Worm (Caenorhabditis elegans) whole organism, L3 larva: ENCODE results near the gene C06G4.6.

Source experiments
- R02D3.7 ChIP-seq: fragments of 150-350 bp; optimal IDR thresholded peaks from 2 replicates; lab custom pipeline; 2014; ENCODE audit warnings: missing biosample characterization, missing genetic modification characterization
- ama-1 ChIP-seq: fragments of 150-350 bp; optimal IDR thresholded peaks from 2 replicates; lab custom pipeline; 2018
- daf-12 ChIP-seq: fragments of 150-350 bp; optimal IDR thresholded peaks from 2 replicates; lab custom pipeline; 2014; ENCODE audit warnings: missing biosample characterization, missing genetic modification reagents, missing genetic modification characterization
- elt-1 ChIP-seq: fragments of 150-350 bp; optimal IDR thresholded peaks from 2 replicates; lab custom pipeline; 2014; ENCODE audit warnings: missing biosample characterization, missing genetic modification characterization
- fkh-10 ChIP-seq: sonication (generic microtip); optimal IDR thresholded peaks from 2 replicates; lab custom pipeline; 2017; ENCODE audit warnings: missing biosample characterization, missing genetic modification reagents, missing genetic modification characterization
- hmg-11 ChIP-seq: sonication (generic microtip); optimal IDR thresholded peaks from 2 replicates; lab custom pipeline; 2016; ENCODE audit warnings: missing genetic modification characterization, missing compliant biosample characterization
- lin-39 ChIP-seq: fragments of 150-350 bp; optimal IDR thresholded peaks from 2 replicates; lab custom pipeline; 2018; ENCODE audit warnings: missing biosample characterization, missing genetic modification reagents, missing genetic modification characterization
- nhr-12 ChIP-seq: fragments of 150-350 bp; optimal IDR thresholded peaks from 2 replicates; lab custom pipeline; 2014; ENCODE audit warnings: missing biosample characterization, missing genetic modification characterization
- nhr-28 ChIP-seq: fragments of 150-350 bp; optimal IDR thresholded peaks from 2 replicates; lab custom pipeline; 2014; ENCODE audit warnings: missing biosample characterization, missing genetic modification characterization
- nhr-67 ChIP-seq: fragments of 150-350 bp; optimal IDR thresholded peaks from 2 replicates; lab custom pipeline; 2014; ENCODE audit warnings: missing biosample characterization, missing genetic modification characterization
- nhr-76 ChIP-seq: fragments of 150-350 bp; sonication (generic microtip); optimal IDR thresholded peaks from 5 replicates; lab custom pipeline; 2014; ENCODE audit warnings: missing biosample characterization, missing genetic modification characterization
- snpc-4 ChIP-seq: fragments of 150-350 bp; optimal IDR thresholded peaks from 2 replicates; lab custom pipeline; 2014; ENCODE audit warnings: missing biosample characterization, missing genetic modification characterization
- tbx-2 ChIP-seq: sonication (generic microtip); optimal IDR thresholded peaks from 2 replicates; lab custom pipeline; 2016; ENCODE audit warnings: mild to moderate bottlenecking, missing genetic modification characterization, missing compliant biosample characterization
- unc-62 ChIP-seq: fragments of 150-350 bp; sonication (generic microtip); optimal IDR thresholded peaks from 4 replicates; lab custom pipeline; 2014; ENCODE audit warnings: missing biosample characterization, missing genetic modification reagents, missing genetic modification characterization

DNA sequence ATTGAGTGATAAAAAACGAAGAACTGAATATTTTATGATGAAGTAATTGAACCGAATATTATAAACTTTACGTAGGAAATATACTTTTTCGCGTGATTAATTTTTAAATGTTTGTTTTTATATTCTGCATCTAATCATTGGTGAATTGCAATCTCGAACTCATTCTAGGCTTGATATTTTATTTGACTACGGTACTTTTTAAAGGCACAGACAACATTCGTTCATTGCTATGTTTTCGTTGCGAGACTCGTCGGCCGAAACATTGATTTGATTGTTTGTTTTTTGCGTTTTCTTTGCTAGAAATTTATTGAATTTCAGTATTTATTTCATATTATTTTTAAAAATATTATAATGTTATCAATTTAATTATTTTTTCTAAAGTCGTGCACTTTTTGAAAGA lies 26.4 kb upstream of the C06G4.6 start, which contains the start of gene C06G4.4:
- TF ChIP-seq tbx-2 (tag; lab: Kevin White, UChicago) (no peak), nhr-67 (tag; lab: Kevin White, UChicago) (no peak), fkh-10 (GFP tag; lab: Kevin White, UChicago) (no peak), nhr-12 (tag; lab: Kevin White, UChicago) (no peak), R02D3.7 (tag; lab: Kevin White, UChicago) (no peak), elt-1 (tag; lab: Kevin White, UChicago) (no peak), snpc-4 (tag; lab: Kevin White, UChicago) (no peak), hmg-11 (no peak), daf-12 (tag; lab: Kevin White, UChicago) (no peak), ama-1 (no peak), unc-62 (GFP tag; lab: Kevin White, UChicago) (no peak), nhr-76 (no peak), nhr-28 (tag; lab: Kevin White, UChicago) (no peak), lin-39 (tag; lab: Kevin White, UChicago) (no peak)
